Fruit fly (Drosophila melanogaster) whole organism, wandering third instar larva: ENCODE results near the gene CG14400.

Experiments used
- Abd-B ChIP-seq: fragments of >200 bp; optimal IDR thresholded peaks from 2 replicates; lab custom pipeline; 2017; ENCODE audit warnings: missing biosample characterization, missing genetic modification characterization
- CG32264 ChIP-seq: fragments of 200-800 bp; sonication (Bioruptor generic); optimal IDR thresholded peaks from 2 replicates; lab custom pipeline; 2016; ENCODE audit warnings: missing biosample characterization, missing genetic modification characterization
- CG9705 ChIP-seq: fragments of 200-800 bp; sonication (Bioruptor generic); optimal IDR thresholded peaks from 2 replicates; lab custom pipeline; 2018; ENCODE audit warnings: missing biosample characterization, mild to moderate bottlenecking, missing genetic modification characterization
- CrebA ChIP-seq: fragments of 200-800 bp; sonication (Bioruptor generic); optimal IDR thresholded peaks from 2 replicates; lab custom pipeline; 2016; ENCODE audit warnings: missing biosample characterization, mild to moderate bottlenecking, missing genetic modification characterization, borderline replicate concordance
- Dfd ChIP-seq: fragments of >200 bp; optimal IDR thresholded peaks from 2 replicates; lab custom pipeline; 2017; ENCODE audit warnings: missing biosample characterization, missing genetic modification characterization
- Dif ChIP-seq: fragments of 200-275, 200-300 bp; sonication (Bioruptor generic); optimal IDR thresholded peaks from 2 replicates; lab custom pipeline; 2018; ENCODE audit warnings: missing biosample characterization, missing genetic modification characterization; ENCODE audit not compliant: partially characterized antibody
- GATAd ChIP-seq: sonication (Bioruptor generic); optimal IDR thresholded peaks from 2 replicates; lab custom pipeline; 2016; ENCODE audit warnings: missing biosample characterization, missing genetic modification characterization
- HLH106 ChIP-seq: fragments of 200-800 bp; optimal IDR thresholded peaks from 3 replicates; lab custom pipeline; 2019; ENCODE audit warnings: missing biosample characterization, mild to moderate bottlenecking, missing genetic modification characterization, moderate library complexity
- Hr78 ChIP-seq: fragments of >200 bp; optimal IDR thresholded peaks from 2 replicates; lab custom pipeline; 2017; ENCODE audit warnings: missing biosample characterization, missing genetic modification characterization
- Hr83 ChIP-seq: fragments of 200-300 bp; sonication (Bioruptor generic); optimal IDR thresholded peaks from 2 replicates; lab custom pipeline; 2016; ENCODE audit warnings: missing biosample characterization, mild to moderate bottlenecking, missing genetic modification characterization, moderate library complexity; ENCODE audit not compliant: poor library complexity, severe bottlenecking
- Jra ChIP-seq: sonication (Bioruptor generic); optimal IDR thresholded peaks from 2 replicates; lab custom pipeline; 2016; ENCODE audit warnings: missing biosample characterization, missing genetic modification characterization
- Mio ChIP-seq: sonication (Bioruptor generic); optimal IDR thresholded peaks from 2 replicates; lab custom pipeline; 2016; ENCODE audit warnings: missing biosample characterization, missing genetic modification characterization
- Myc ChIP-seq: fragments of >200 bp; optimal IDR thresholded peaks from 2 replicates; lab custom pipeline; 2017
- N ChIP-seq: fragments of >200 bp; optimal IDR thresholded peaks from 2 replicates; lab custom pipeline; 2018; ENCODE audit warnings: missing biosample characterization, missing external identifiers, missing genetic modification characterization
- OdsH ChIP-seq: fragments of 200-800 bp; sonication (Bioruptor generic); optimal IDR thresholded peaks from 2 replicates; lab custom pipeline; 2016; ENCODE audit warnings: missing biosample characterization, mild to moderate bottlenecking, missing genetic modification characterization
- Rel ChIP-seq, 2 experiments: fragments of 200-800 bp; sonication (Bioruptor generic) in 1 of 2; optimal IDR thresholded peaks; 2 replicates in 1 of 2; 3 replicates in 1 of 2; lab custom pipeline; 2016 to 2019; ENCODE audit warnings: mild to moderate bottlenecking in 2 of 2, missing biosample characterization in 2 of 2, missing genetic modification characterization in 2 of 2, moderate library complexity in 1 of 2
- Sp1 ChIP-seq: fragments of 200-800 bp; sonication (Bioruptor generic); optimal IDR thresholded peaks from 3 replicates; lab custom pipeline; 2019; ENCODE audit warnings: missing biosample characterization, mild to moderate bottlenecking, missing genetic modification characterization, moderate library complexity
- Vsx2 ChIP-seq: fragments of 200-300, 225-300 bp; sonication (Bioruptor generic); optimal IDR thresholded peaks from 2 replicates; lab custom pipeline; 2018; ENCODE audit warnings: missing biosample characterization, missing genetic modification characterization; ENCODE audit not compliant: partially characterized antibody
- br ChIP-seq: fragments of 200-800 bp; sonication (Bioruptor generic); optimal IDR thresholded peaks from 2 replicates; lab custom pipeline; 2016; ENCODE audit warnings: missing biosample characterization, missing genetic modification characterization
- brk ChIP-seq: fragments of 200-800 bp; sonication (Bioruptor generic); optimal IDR thresholded peaks from 2 replicates; lab custom pipeline; 2016; ENCODE audit warnings: missing biosample characterization, mild to moderate bottlenecking, missing genetic modification characterization
- dl ChIP-seq, 2 experiments: fragments of 175-275, 200-275 bp in 1 of 2; fragments of 200-275 bp in 1 of 2; sonication (Bioruptor generic); optimal IDR thresholded peaks; lab custom pipeline; 2018; ENCODE audit warnings: mild to moderate bottlenecking in 2 of 2, missing biosample characterization in 2 of 2, missing genetic modification characterization in 2 of 2, moderate library complexity in 2 of 2; ENCODE audit not compliant: partially characterized antibody in 2 of 2, insufficient read depth in 1 of 2
- dmrt93B ChIP-seq: fragments of 200-800 bp; sonication (Bioruptor generic); optimal IDR thresholded peaks from 2 replicates; lab custom pipeline; 2018; ENCODE audit warnings: missing biosample characterization, mild to moderate bottlenecking, missing genetic modification characterization
- dsf ChIP-seq: sonication (Bioruptor generic); optimal IDR thresholded peaks from 2 replicates; lab custom pipeline; 2016; ENCODE audit warnings: missing biosample characterization, missing genetic modification characterization, borderline replicate concordance
- ey ChIP-seq: fragments of 200-800 bp; sonication (Bioruptor generic); optimal IDR thresholded peaks from 2 replicates; lab custom pipeline; 2016; ENCODE audit warnings: missing biosample characterization, missing genetic modification characterization
- foxo ChIP-seq, 2 experiments: fragments of 200-800 bp; sonication (Bioruptor generic); optimal IDR thresholded peaks; 2 replicates in 1 of 2; 3 replicates in 1 of 2; lab custom pipeline; 2016 to 2017; ENCODE audit warnings: missing biosample characterization in 2 of 2, missing genetic modification characterization in 2 of 2
- fru ChIP-seq: fragments of 200-800 bp; sonication (Bioruptor generic); optimal IDR thresholded peaks from 3 replicates; lab custom pipeline; 2016; ENCODE audit warnings: missing biosample characterization, mild to moderate bottlenecking, missing genetic modification characterization
- h ChIP-seq: fragments of 200-800 bp; sonication (Bioruptor generic); optimal IDR thresholded peaks from 3 replicates; lab custom pipeline; 2016; ENCODE audit warnings: missing biosample characterization, mild to moderate bottlenecking, missing genetic modification characterization
- jim ChIP-seq: fragments of 175-275, 200-325 bp; sonication (Bioruptor generic); optimal IDR thresholded peaks from 2 replicates; lab custom pipeline; 2016; ENCODE audit warnings: missing biosample characterization, mild to moderate bottlenecking, missing genetic modification characterization
- lola ChIP-seq: fragments of >200 bp; optimal IDR thresholded peaks from 2 replicates; lab custom pipeline; 2017; ENCODE audit warnings: missing biosample characterization, missing genetic modification characterization
- pan ChIP-seq: fragments of >200 bp; optimal IDR thresholded peaks from 2 replicates; lab custom pipeline; 2017
- psq ChIP-seq: fragments of 200-800 bp; sonication (Bioruptor generic); optimal IDR thresholded peaks from 3 replicates; lab custom pipeline; 2017; ENCODE audit warnings: missing biosample characterization, mild to moderate bottlenecking, missing genetic modification characterization, moderate library complexity
- rgr ChIP-seq: fragments of 200-800 bp; sonication (Bioruptor generic); optimal IDR thresholded peaks from 3 replicates; lab custom pipeline; 2016; ENCODE audit warnings: missing biosample characterization, mild to moderate bottlenecking, missing genetic modification characterization
- sage ChIP-seq: fragments of 200-800 bp; sonication (Bioruptor generic); optimal IDR thresholded peaks from 2 replicates; lab custom pipeline; 2016; ENCODE audit warnings: missing biosample characterization, mild to moderate bottlenecking, missing genetic modification characterization
- tai ChIP-seq: sonication (Bioruptor generic); optimal IDR thresholded peaks from 2 replicates; lab custom pipeline; 2016; ENCODE audit warnings: missing biosample characterization, missing genetic modification characterization
- usp ChIP-seq: fragments of >200 bp; optimal IDR thresholded peaks from 2 replicates; lab custom pipeline; 2017; ENCODE audit warnings: missing biosample characterization, missing genetic modification characterization
- woc ChIP-seq: sonication (Bioruptor generic); optimal IDR thresholded peaks from 2 replicates; lab custom pipeline; 2016; ENCODE audit warnings: missing biosample characterization, mild to moderate bottlenecking, missing genetic modification characterization

CG14400 gene

dm6 chr2L:20878052-20878451 lies 20.4 kb upstream of the CG14400 start:
- no peak for TF ChIP-seq woc (GFP tag; lab: Kevin White, UChicago)
- TF ChIP-seq OdsH (GFP tag; lab: Kevin White, UChicago): no peak
- TF ChIP-seq Vsx2 (GFP tag; lab: Kevin White, UChicago): no peak
- TF ChIP-seq lola (GFP tag; lab: Kevin White, UChicago): no peak
- TF ChIP-seq foxo (GFP tag; optimal IDR thresholded peaks at IDR 0.05; lab: Kevin White, UChicago): no peak
- no peak for TF ChIP-seq CG9705 (GFP tag; lab: Kevin White, UChicago)
- TF ChIP-seq, all 38 proteins: peak for 0

dm6 chr2L:20874514-20874913 lies 16.8 kb upstream of the CG14400 start:
- TF ChIP-seq Hr78 (GFP tag; lab: Kevin White, UChicago) (no peak), psq (no peak), Mio (GFP tag; lab: Kevin White, UChicago) (no peak), Myc (peak; percentile 75), CG32264 (no peak), CrebA (GFP tag; lab: Kevin White, UChicago) (no peak)

dm6 chr2L:20869804-20870295 lies 12.2 kb upstream of the CG14400 start, which contains the start of gene CG14401:
Gene CG14401 (plus strand): TSS chr2L:20869854.
- no peak for TF ChIP-seq Dfd
- no peak for TF ChIP-seq psq
- TF ChIP-seq Hr83 (GFP tag; lab: Kevin White, UChicago): no peak
- TF ChIP-seq jim: no peak
- no peak for TF ChIP-seq pan
- TF ChIP-seq Abd-B (GFP tag; lab: Kevin White, UChicago): no peak
- no peak for TF ChIP-seq sage (GFP tag; lab: Kevin White, UChicago)
- TF ChIP-seq GATAd (GFP tag; lab: Kevin White, UChicago): no peak
- TF ChIP-seq dl (GFP tag; optimal IDR thresholded peaks at IDR 0.05; lab: Kevin White, UChicago; ENCODE audit: insufficient read depth in 1 of 2, partially characterized antibody in 2 of 2): no peak
- TF ChIP-seq lola (GFP tag; lab: Kevin White, UChicago): no peak
- no peak for TF ChIP-seq br (GFP tag; lab: Kevin White, UChicago)
- TF ChIP-seq Dif (GFP tag; lab: Kevin White, UChicago): no peak

- TF ChIP-seq Abd-B (GFP tag; lab: Kevin White, UChicago) (no peak), Myc (peak; percentile 30)
These were observed 11.2 kb upstream of the CG14400 start for dm6 chr2L:20868921-20869320.

- no peak for TF ChIP-seq usp (GFP tag; lab: Kevin White, UChicago)
- TF ChIP-seq dsf: no peak
- TF ChIP-seq Vsx2 (GFP tag; lab: Kevin White, UChicago): no peak
- TF ChIP-seq psq: no peak
- no peak for TF ChIP-seq dmrt93B (GFP tag; lab: Kevin White, UChicago)
- no peak for TF ChIP-seq foxo (GFP tag; optimal IDR thresholded peaks at IDR 0.05; lab: Kevin White, UChicago)
- TF ChIP-seq rgr (GFP tag; lab: Kevin White, UChicago): no peak
- TF ChIP-seq h: no peak
- TF ChIP-seq Dfd: no peak
- no peak for TF ChIP-seq jim
These were observed 9.7 kb upstream of the CG14400 start, which contains the start of gene CG31675 for dm6 chr2L:20867381-20867780. Gene CG31675 (plus strand): TSS chr2L:20867755.

dm6 chr2L:20864764-20865265 lies 7.1 kb upstream of the CG14400 start, which contains the start of gene CG9338:
Gene CG9338 (plus strand): TSS chr2L:20865215.
- TF ChIP-seq foxo (GFP tag; optimal IDR thresholded peaks at IDR 0.05; lab: Kevin White, UChicago): peak in 1 of 2 experiments; percentile 87
- TF ChIP-seq Sp1 (GFP tag; lab: Kevin White, UChicago): peak; percentile 76
- no peak for TF ChIP-seq N (GFP tag; lab: Kevin White, UChicago)
- TF ChIP-seq fru (GFP tag; lab: Kevin White, UChicago): peak; percentile 88
- TF ChIP-seq Mio (GFP tag; lab: Kevin White, UChicago): no peak
- peak; percentile 45 for TF ChIP-seq Jra
- no peak for TF ChIP-seq usp (GFP tag; lab: Kevin White, UChicago)
- no peak for TF ChIP-seq Dif (GFP tag; lab: Kevin White, UChicago)
- peak; percentile 47 for TF ChIP-seq CrebA (GFP tag; lab: Kevin White, UChicago)
- no peak for TF ChIP-seq Rel (GFP tag; optimal IDR thresholded peaks at IDR 0.05; lab: Kevin White, UChicago)
- peak; percentile 66 for TF ChIP-seq Rel (tag; optimal IDR thresholded peaks at IDR 0.05; lab: Kevin White, UChicago)
- peak; percentile 89 for TF ChIP-seq CG9705 (GFP tag; lab: Kevin White, UChicago)
- TF ChIP-seq Vsx2 (GFP tag; lab: Kevin White, UChicago): no peak
- TF ChIP-seq dsf: no peak
- TF ChIP-seq tai (GFP tag; lab: Kevin White, UChicago): peak; percentile 61
- no peak for TF ChIP-seq sage (GFP tag; lab: Kevin White, UChicago)
- TF ChIP-seq HLH106 (tag; lab: Kevin White, UChicago): peak; percentile 94
- TF ChIP-seq woc (GFP tag; lab: Kevin White, UChicago): peak; percentile 95
- no peak for TF ChIP-seq brk (GFP tag; lab: Kevin White, UChicago)
- no peak for TF ChIP-seq Dfd
- TF ChIP-seq br (GFP tag; lab: Kevin White, UChicago): peak; percentile 88
- TF ChIP-seq ey: peak; percentile 83
- TF ChIP-seq dmrt93B (GFP tag; lab: Kevin White, UChicago): peak; percentile 90
- no peak for TF ChIP-seq Hr78 (GFP tag; lab: Kevin White, UChicago)
- no peak for TF ChIP-seq GATAd (GFP tag; lab: Kevin White, UChicago)
- TF ChIP-seq Abd-B (GFP tag; lab: Kevin White, UChicago): no peak
- no peak for TF ChIP-seq Hr83 (GFP tag; lab: Kevin White, UChicago)
- no peak for TF ChIP-seq lola (GFP tag; lab: Kevin White, UChicago)
